Worm (Caenorhabditis elegans) whole organism, L1 larva: ENCODE results near the gene W09G12.6.

ENCODE experiments used
- C04F5.9 ChIP-seq: sonication (generic microtip); optimal IDR thresholded peaks from 2 replicates; lab custom pipeline; 2016; ENCODE audit warnings: missing genetic modification characterization, missing compliant biosample characterization
- C16A3.4 ChIP-seq: fragments of 150-350 bp; optimal IDR thresholded peaks from 2 replicates; lab custom pipeline; 2014; ENCODE audit warnings: missing biosample characterization, missing genetic modification characterization
- C34B4.2 ChIP-seq: sonication (generic microtip); optimal IDR thresholded peaks from 2 replicates; lab custom pipeline; 2017; ENCODE audit warnings: mild to moderate bottlenecking, missing genetic modification characterization, missing compliant biosample characterization
- F16B12.6 ChIP-seq: fragments of 150-350 bp; optimal IDR thresholded peaks from 2 replicates; lab custom pipeline; 2014; ENCODE audit warnings: missing biosample characterization, missing genetic modification characterization
- aha-1 ChIP-seq: fragments of 150-350 bp; optimal IDR thresholded peaks from 2 replicates; lab custom pipeline; 2014; ENCODE audit warnings: missing biosample characterization, missing genetic modification characterization
- alr-1 ChIP-seq: fragments of 200-800 bp; sonication (Bioruptor generic); optimal IDR thresholded peaks from 2 replicates; lab custom pipeline; 2018; ENCODE audit warnings: borderline replicate concordance, mild to moderate bottlenecking, missing genetic modification characterization, missing compliant biosample characterization
- ceh-8 ChIP-seq: fragments of 200-800 bp; sonication (Bioruptor generic); optimal IDR thresholded peaks from 2 replicates; lab custom pipeline; 2018; ENCODE audit warnings: mild to moderate bottlenecking, missing genetic modification characterization, moderate library complexity, missing compliant biosample characterization
- ceh-88 ChIP-seq: fragments of 200-800 bp; sonication (Bioruptor generic); IDR thresholded peaks from 2 replicates; pipeline ENCODE4 v1.3.6; 2022; ENCODE audit warnings: missing genetic modification characterization, missing compliant biosample characterization
- ceh-90 ChIP-seq: sonication (generic microtip); optimal IDR thresholded peaks from 2 replicates; lab custom pipeline; 2016; ENCODE audit warnings: missing genetic modification characterization, missing compliant biosample characterization
- dpl-1 ChIP-seq, 3 experiments: fragments of 150-350 bp in 2 of 3; sonication (generic microtip) in 1 of 3; optimal IDR thresholded peaks; 2 replicates each; lab custom pipeline; 2014 to 2017; ENCODE audit warnings: missing biosample characterization in 3 of 3, missing genetic modification characterization in 3 of 3, missing genetic modification reagents in 3 of 3
- egl-27 ChIP-seq, 2 experiments: fragments of 150-350 bp in 1 of 2; sonication (generic microtip); optimal IDR thresholded peaks; 3 replicates each; lab custom pipeline; 2017 to 2018; ENCODE audit warnings: missing biosample characterization in 2 of 2, missing genetic modification characterization in 2 of 2, missing genetic modification reagents in 2 of 2
- elt-2 ChIP-seq: sonication (generic microtip); optimal IDR thresholded peaks from 2 replicates; lab custom pipeline; 2016; ENCODE audit warnings: missing genetic modification characterization, mild to moderate bottlenecking, inconsistent platforms, missing compliant biosample characterization, missing genetic modification reagents
- elt-3 ChIP-seq, 6 experiments: fragments of 150-350 bp in 1 of 6; sonication (generic microtip); optimal IDR thresholded peaks; 2 replicates each; lab custom pipeline; 2017 to 2018; ENCODE audit warnings: missing biosample characterization in 6 of 6, missing genetic modification characterization in 6 of 6, inconsistent platforms in 1 of 6
- ets-5 ChIP-seq: fragments of 200-800 bp; sonication (Bioruptor generic); IDR thresholded peaks from 2 replicates; pipeline ENCODE4 v1.3.6; 2022; ENCODE audit warnings: missing genetic modification characterization, missing compliant biosample characterization
- fkh-10 ChIP-seq: sonication (generic microtip); optimal IDR thresholded peaks from 2 replicates; lab custom pipeline; 2017; ENCODE audit warnings: missing biosample characterization, missing genetic modification reagents, missing genetic modification characterization
- fos-1 ChIP-seq: fragments of 150-350 bp; optimal IDR thresholded peaks from 2 replicates; lab custom pipeline; 2014; ENCODE audit warnings: missing biosample characterization, missing genetic modification characterization
- hlh-17 ChIP-seq: fragments of 200-800 bp; sonication (Bioruptor generic); optimal IDR thresholded peaks from 2 replicates; lab custom pipeline; 2018; ENCODE audit warnings: missing genetic modification characterization, mild to moderate bottlenecking, missing compliant biosample characterization, moderate library complexity, borderline replicate concordance
- hlh-4 ChIP-seq: sonication (generic microtip); optimal IDR thresholded peaks from 2 replicates; lab custom pipeline; 2016; ENCODE audit warnings: mild to moderate bottlenecking, missing genetic modification characterization, missing compliant biosample characterization
- hpl-2 ChIP-seq: fragments of 150-350 bp; optimal IDR thresholded peaks from 2 replicates; lab custom pipeline; 2014; ENCODE audit warnings: missing biosample characterization, missing genetic modification reagents, missing genetic modification characterization
- lin-13 ChIP-seq: fragments of 150-350 bp; optimal IDR thresholded peaks from 2 replicates; lab custom pipeline; 2014; ENCODE audit warnings: missing biosample characterization, missing genetic modification reagents, missing genetic modification characterization
- lin-14 ChIP-seq: fragments of 200-800 bp; sonication (Bioruptor generic); optimal IDR thresholded peaks from 2 replicates; lab custom pipeline; 2018; ENCODE audit warnings: mild to moderate bottlenecking, missing genetic modification characterization, moderate library complexity, missing compliant biosample characterization
- lin-35 ChIP-seq, 2 experiments: fragments of 150-350 bp; optimal IDR thresholded peaks; 2 replicates each; lab custom pipeline; 2014; ENCODE audit warnings: missing biosample characterization in 2 of 2, missing genetic modification characterization in 2 of 2, missing genetic modification reagents in 2 of 2
- lin-39 ChIP-seq: fragments of 150-350 bp; optimal IDR thresholded peaks from 2 replicates; lab custom pipeline; 2014; ENCODE audit warnings: missing biosample characterization, missing genetic modification reagents, missing genetic modification characterization
- lir-3 ChIP-seq: sonication (generic microtip); optimal IDR thresholded peaks from 2 replicates; lab custom pipeline; 2016; ENCODE audit warnings: mild to moderate bottlenecking, missing genetic modification characterization, moderate library complexity, missing compliant biosample characterization; ENCODE audit not compliant: poor library complexity
- lsy-2 ChIP-seq, 2 experiments: fragments of 150-350 bp; optimal IDR thresholded peaks; 2 replicates each; lab custom pipeline; 2014; ENCODE audit warnings: missing biosample characterization in 2 of 2, missing genetic modification characterization in 2 of 2
- mab-9 ChIP-seq: fragments of 200-800 bp; sonication (Bioruptor generic); IDR thresholded peaks from 2 replicates; pipeline ENCODE4 v1.3.6; 2022; ENCODE audit warnings: missing genetic modification reagents, missing genetic modification characterization, missing compliant biosample characterization
- mdl-1 ChIP-seq, 2 experiments: fragments of 150-350 bp; optimal IDR thresholded peaks; 2 replicates each; lab custom pipeline; 2014 to 2017; ENCODE audit warnings: missing biosample characterization in 2 of 2, missing genetic modification characterization in 2 of 2, inconsistent platforms in 1 of 2
- mef-2 ChIP-seq: fragments of 150-350 bp; optimal IDR thresholded peaks from 2 replicates; lab custom pipeline; 2014; ENCODE audit warnings: missing biosample characterization, missing genetic modification characterization
- mep-1 ChIP-seq: fragments of 150-350 bp; optimal IDR thresholded peaks from 2 replicates; lab custom pipeline; 2014; ENCODE audit warnings: missing biosample characterization, missing genetic modification characterization
- nhr-11 ChIP-seq: fragments of 150-350 bp; optimal IDR thresholded peaks from 2 replicates; lab custom pipeline; 2014; ENCODE audit warnings: missing biosample characterization, missing genetic modification characterization
- nhr-20 ChIP-seq: sonication (generic microtip); optimal IDR thresholded peaks from 2 replicates; lab custom pipeline; 2016; ENCODE audit warnings: mild to moderate bottlenecking, missing genetic modification characterization, missing compliant biosample characterization
- nhr-237 ChIP-seq: fragments of 150-350 bp; optimal IDR thresholded peaks from 2 replicates; lab custom pipeline; 2014; ENCODE audit warnings: missing biosample characterization, missing genetic modification characterization
- nhr-28 ChIP-seq: fragments of 150-350 bp; optimal IDR thresholded peaks from 2 replicates; lab custom pipeline; 2014; ENCODE audit warnings: missing biosample characterization, missing genetic modification characterization
- nhr-47 ChIP-seq: sonication (generic microtip); optimal IDR thresholded peaks from 2 replicates; lab custom pipeline; 2016; ENCODE audit warnings: mild to moderate bottlenecking, missing genetic modification characterization, moderate library complexity, missing compliant biosample characterization
- nhr-76 ChIP-seq: sonication (generic microtip); optimal IDR thresholded peaks from 2 replicates; lab custom pipeline; 2017; ENCODE audit warnings: missing biosample characterization, missing genetic modification characterization
- nhr-77 ChIP-seq: fragments of 150-350 bp; optimal IDR thresholded peaks from 2 replicates; lab custom pipeline; 2014; ENCODE audit warnings: missing biosample characterization, missing genetic modification characterization
- nhr-84 ChIP-seq: sonication (generic microtip); optimal IDR thresholded peaks from 2 replicates; lab custom pipeline; 2017; ENCODE audit warnings: missing biosample characterization, missing genetic modification characterization
- nhr-85 ChIP-seq: sonication (generic microtip); peaks from one replicate; lab custom pipeline; 2016; ENCODE audit warnings: missing genetic modification characterization, inconsistent platforms, missing compliant biosample characterization
- nhr-90 ChIP-seq: sonication (generic microtip); optimal IDR thresholded peaks from 2 replicates; lab custom pipeline; 2016; ENCODE audit warnings: mild to moderate bottlenecking, missing genetic modification characterization, missing compliant biosample characterization; ENCODE audit not compliant: poor library complexity
- pag-3 ChIP-seq: sonication (generic microtip); optimal IDR thresholded peaks from 2 replicates; lab custom pipeline; 2017; ENCODE audit warnings: missing genetic modification characterization, mild to moderate bottlenecking, missing compliant biosample characterization, antibody characterized with exemption, borderline replicate concordance; ENCODE audit not compliant: insufficient read depth
- pqm-1 ChIP-seq: sonication (generic microtip); optimal IDR thresholded peaks from 3 replicates; lab custom pipeline; 2017; ENCODE audit warnings: missing biosample characterization, missing genetic modification characterization
- skn-1 ChIP-seq: fragments of 150-350 bp; optimal IDR thresholded peaks from 2 replicates; lab custom pipeline; 2014; ENCODE audit warnings: missing biosample characterization, missing genetic modification characterization
- snpc-4 ChIP-seq: fragments of 150-350 bp; optimal IDR thresholded peaks from 2 replicates; lab custom pipeline; 2014; ENCODE audit warnings: missing biosample characterization, missing genetic modification characterization
- snu-23 ChIP-seq: sonication (generic microtip); optimal IDR thresholded peaks from 2 replicates; lab custom pipeline; 2016; ENCODE audit warnings: missing genetic modification characterization, missing compliant biosample characterization
- swsn-7 ChIP-seq: sonication (generic microtip); optimal IDR thresholded peaks from 2 replicates; lab custom pipeline; 2016; ENCODE audit warnings: missing genetic modification characterization, missing compliant biosample characterization
- unc-130 ChIP-seq: fragments of 150-350 bp; optimal IDR thresholded peaks from 2 replicates; lab custom pipeline; 2017; ENCODE audit warnings: missing biosample characterization, missing genetic modification characterization, inconsistent platforms
- unc-30 ChIP-seq: sonication (generic microtip); optimal IDR thresholded peaks from 2 replicates; lab custom pipeline; 2017; ENCODE audit warnings: missing biosample characterization, missing genetic modification characterization
- unc-98 ChIP-seq: fragments of 200-800 bp; sonication (Bioruptor generic); IDR thresholded peaks from 2 replicates; pipeline ENCODE4 v1.3.6; 2022; ENCODE audit warnings: missing genetic modification characterization, missing compliant biosample characterization
- vab-15 ChIP-seq: sonication (generic microtip); optimal IDR thresholded peaks from 2 replicates; lab custom pipeline; 2017; ENCODE audit warnings: missing genotype, mild to moderate bottlenecking, missing genetic modification characterization, missing compliant biosample characterization
- xbp-1 ChIP-seq: sonication (generic microtip); optimal IDR thresholded peaks from 2 replicates; lab custom pipeline; 2016; ENCODE audit warnings: missing genetic modification characterization, missing compliant biosample characterization
- zag-1 ChIP-seq: fragments of 150-350 bp; optimal IDR thresholded peaks from 2 replicates; lab custom pipeline; 2014; ENCODE audit warnings: missing biosample characterization, missing genetic modification characterization
- zip-4 ChIP-seq: fragments of 200-800 bp; sonication (Bioruptor generic); optimal IDR thresholded peaks from 2 replicates; lab custom pipeline; 2018; ENCODE audit warnings: mild to moderate bottlenecking, missing genetic modification characterization, moderate library complexity, missing compliant biosample characterization
- ztf-4 ChIP-seq: fragments of 150-350 bp; optimal IDR thresholded peaks from 2 replicates; lab custom pipeline; 2014; ENCODE audit warnings: missing biosample characterization, missing genetic modification characterization

The W09G12.6 gene

ce11 chrIV:1274583-1274982 lies 42.9 kb downstream of the W09G12.6 start, which contains the start of gene C09E9.1 (continued):
- peak; percentile 4 for TF ChIP-seq nhr-90 (tag; lab: Kevin White, UChicago)
- no peak for TF ChIP-seq C34B4.2 (tag; lab: Kevin White, UChicago)
- TF ChIP-seq ets-5 = no peak
- peak; percentile 75 for TF ChIP-seq swsn-7 (tag; lab: Kevin White, UChicago)
- peak; percentile 52 for TF ChIP-seq lin-13 (GFP tag; lab: Kevin White, UChicago)
- peak in 1 of 6 experiments; percentile 59 for TF ChIP-seq elt-3 (tag; optimal IDR thresholded peaks at IDR 0.05; lab: Kevin White, UChicago)
- TF ChIP-seq nhr-20 = peak; percentile 63
- peak; percentile 76 for TF ChIP-seq skn-1 (tag; lab: Kevin White, UChicago)
- peak; percentile 85 for TF ChIP-seq nhr-47 (tag; lab: Kevin White, UChicago)
- no peak for TF ChIP-seq nhr-28 (tag; lab: Kevin White, UChicago)
- no peak for TF ChIP-seq nhr-84 (tag; lab: Kevin White, UChicago)
- TF ChIP-seq hlh-4 (tag; lab: Kevin White, UChicago) = no peak
- TF ChIP-seq nhr-76 (tag; lab: Kevin White, UChicago) = no peak
- TF ChIP-seq zag-1 (tag; lab: Kevin White, UChicago) = no peak
- TF ChIP-seq egl-27 (tag; optimal IDR thresholded peaks at IDR 0.05; lab: Kevin White, UChicago) = no peak
- no peak for TF ChIP-seq alr-1 (tag; lab: Kevin White, UChicago)
- TF ChIP-seq lin-39 (tag; lab: Kevin White, UChicago) = no peak
- peak; percentile 43 for TF ChIP-seq snpc-4
- TF ChIP-seq unc-98 = no peak
- TF ChIP-seq hlh-17 (GFP tag; lab: Kevin White, UChicago) = no peak
- no peak for TF ChIP-seq nhr-85 (tag; lab: Kevin White, UChicago)
- TF ChIP-seq nhr-77 = no peak
- TF ChIP-seq mdl-1 (tag; optimal IDR thresholded peaks at IDR 0.05; lab: Kevin White, UChicago) = peak; percentile 89 to 98
- TF ChIP-seq mab-9 = peak; percentile 36; the same call in 1 of the 2 replicates
- TF ChIP-seq ceh-88 (GFP tag; lab: Robert Waterston, UW) = no peak
- TF ChIP-seq lir-3 = no peak
- TF ChIP-seq nhr-237 (tag; lab: Kevin White, UChicago) = no peak
- peak; percentile 79 for TF ChIP-seq lin-14 (GFP tag; lab: Kevin White, UChicago)
- TF ChIP-seq mep-1 = peak; percentile 67
- TF ChIP-seq hpl-2 (GFP tag; lab: Kevin White, UChicago) = no peak
- TF ChIP-seq lsy-2 (tag; optimal IDR thresholded peaks at IDR 0.05; lab: Kevin White, UChicago) = peak; percentile 67 to 73
- no peak for TF ChIP-seq aha-1
- no peak for TF ChIP-seq mef-2 (tag; lab: Kevin White, UChicago)
- no peak for TF ChIP-seq unc-130 (tag; lab: Kevin White, UChicago)
- no peak for TF ChIP-seq ceh-8
- no peak for TF ChIP-seq unc-30
- peak; percentile 86 to 92 for TF ChIP-seq lin-35 (GFP tag; optimal IDR thresholded peaks at IDR 0.05; lab: Kevin White, UChicago)
- no peak for TF ChIP-seq vab-15 (tag; lab: Kevin White, UChicago)
- peak; percentile 30 for TF ChIP-seq zip-4 (GFP tag; lab: Kevin White, UChicago)
- no peak for TF ChIP-seq pqm-1
- TF ChIP-seq ztf-4 (tag; lab: Kevin White, UChicago) = peak; percentile 1
- TF ChIP-seq F16B12.6 (tag; lab: Kevin White, UChicago) = peak; percentile 14
- TF ChIP-seq elt-2 (tag; lab: Kevin White, UChicago) = peak; percentile 50
- no peak for TF ChIP-seq fkh-10 (GFP tag; lab: Kevin White, UChicago)
- no peak for TF ChIP-seq C04F5.9 (tag; lab: Kevin White, UChicago)
- TF ChIP-seq ceh-90 (tag; lab: Kevin White, UChicago) = no peak
- peak; percentile 80 to 88 (median 80) for TF ChIP-seq dpl-1 (GFP tag; optimal IDR thresholded peaks at IDR 0.05; lab: Kevin White, UChicago)
- peak; percentile 59 for TF ChIP-seq xbp-1 (tag; lab: Kevin White, UChicago)
- no peak for TF ChIP-seq pag-3 (tag; lab: Kevin White, UChicago)
- no peak for TF ChIP-seq C16A3.4 (tag; lab: Kevin White, UChicago)
- TF ChIP-seq fos-1 (tag; lab: Kevin White, UChicago) = no peak
- TF ChIP-seq nhr-11 = peak; percentile 39
- TF ChIP-seq snu-23 (GFP tag; lab: Kevin White, UChicago) = peak; percentile 75
